Fruit fly (Drosophila melanogaster) whole organism, wandering third instar larva: ENCODE results near the gene aay.

ENCODE experiments used
- Abd-B ChIP-seq: fragments of >200 bp; optimal IDR thresholded peaks from 2 replicates; lab custom pipeline; 2017; ENCODE audit warnings: missing biosample characterization, missing genetic modification characterization
- CG32264 ChIP-seq: fragments of 200-800 bp; sonication (Bioruptor generic); optimal IDR thresholded peaks from 2 replicates; lab custom pipeline; 2016; ENCODE audit warnings: missing biosample characterization, missing genetic modification characterization
- CG9705 ChIP-seq: fragments of 200-800 bp; sonication (Bioruptor generic); optimal IDR thresholded peaks from 2 replicates; lab custom pipeline; 2018; ENCODE audit warnings: missing biosample characterization, mild to moderate bottlenecking, missing genetic modification characterization
- CrebA ChIP-seq: fragments of 200-800 bp; sonication (Bioruptor generic); optimal IDR thresholded peaks from 2 replicates; lab custom pipeline; 2016; ENCODE audit warnings: missing biosample characterization, mild to moderate bottlenecking, missing genetic modification characterization, borderline replicate concordance
- Dfd ChIP-seq: fragments of >200 bp; optimal IDR thresholded peaks from 2 replicates; lab custom pipeline; 2017; ENCODE audit warnings: missing biosample characterization, missing genetic modification characterization
- Dif ChIP-seq: fragments of 200-275, 200-300 bp; sonication (Bioruptor generic); optimal IDR thresholded peaks from 2 replicates; lab custom pipeline; 2018; ENCODE audit warnings: missing biosample characterization, missing genetic modification characterization; ENCODE audit not compliant: partially characterized antibody
- GATAd ChIP-seq: sonication (Bioruptor generic); optimal IDR thresholded peaks from 2 replicates; lab custom pipeline; 2016; ENCODE audit warnings: missing biosample characterization, missing genetic modification characterization
- HLH106 ChIP-seq: fragments of 200-800 bp; optimal IDR thresholded peaks from 3 replicates; lab custom pipeline; 2019; ENCODE audit warnings: missing biosample characterization, mild to moderate bottlenecking, missing genetic modification characterization, moderate library complexity
- Hnf4 ChIP-seq: fragments of 200-800 bp; sonication (Bioruptor generic); optimal IDR thresholded peaks from 2 replicates; lab custom pipeline; 2016; ENCODE audit warnings: missing biosample characterization, mild to moderate bottlenecking, missing genetic modification characterization
- Hr78 ChIP-seq: fragments of >200 bp; optimal IDR thresholded peaks from 2 replicates; lab custom pipeline; 2017; ENCODE audit warnings: missing biosample characterization, missing genetic modification characterization
- Hr83 ChIP-seq: fragments of 200-300 bp; sonication (Bioruptor generic); optimal IDR thresholded peaks from 2 replicates; lab custom pipeline; 2016; ENCODE audit warnings: missing biosample characterization, mild to moderate bottlenecking, missing genetic modification characterization, moderate library complexity; ENCODE audit not compliant: poor library complexity, severe bottlenecking
- Jra ChIP-seq: sonication (Bioruptor generic); optimal IDR thresholded peaks from 2 replicates; lab custom pipeline; 2016; ENCODE audit warnings: missing biosample characterization, missing genetic modification characterization
- Mio ChIP-seq: sonication (Bioruptor generic); optimal IDR thresholded peaks from 2 replicates; lab custom pipeline; 2016; ENCODE audit warnings: missing biosample characterization, missing genetic modification characterization
- Myc ChIP-seq: fragments of >200 bp; optimal IDR thresholded peaks from 2 replicates; lab custom pipeline; 2017
- N ChIP-seq: fragments of >200 bp; optimal IDR thresholded peaks from 2 replicates; lab custom pipeline; 2018; ENCODE audit warnings: missing biosample characterization, missing external identifiers, missing genetic modification characterization
- OdsH ChIP-seq: fragments of 200-800 bp; sonication (Bioruptor generic); optimal IDR thresholded peaks from 2 replicates; lab custom pipeline; 2016; ENCODE audit warnings: missing biosample characterization, mild to moderate bottlenecking, missing genetic modification characterization
- Rel ChIP-seq, 2 experiments: fragments of 200-800 bp; sonication (Bioruptor generic) in 1 of 2; optimal IDR thresholded peaks; 2 replicates in 1 of 2; 3 replicates in 1 of 2; lab custom pipeline; 2016 to 2019; ENCODE audit warnings: mild to moderate bottlenecking in 2 of 2, missing biosample characterization in 2 of 2, missing genetic modification characterization in 2 of 2, moderate library complexity in 1 of 2
- Sp1 ChIP-seq: fragments of 200-800 bp; sonication (Bioruptor generic); optimal IDR thresholded peaks from 3 replicates; lab custom pipeline; 2019; ENCODE audit warnings: missing biosample characterization, mild to moderate bottlenecking, missing genetic modification characterization, moderate library complexity
- Vsx2 ChIP-seq: fragments of 200-300, 225-300 bp; sonication (Bioruptor generic); optimal IDR thresholded peaks from 2 replicates; lab custom pipeline; 2018; ENCODE audit warnings: missing biosample characterization, missing genetic modification characterization; ENCODE audit not compliant: partially characterized antibody
- br ChIP-seq: fragments of 200-800 bp; sonication (Bioruptor generic); optimal IDR thresholded peaks from 2 replicates; lab custom pipeline; 2016; ENCODE audit warnings: missing biosample characterization, missing genetic modification characterization
- brk ChIP-seq: fragments of 200-800 bp; sonication (Bioruptor generic); optimal IDR thresholded peaks from 2 replicates; lab custom pipeline; 2016; ENCODE audit warnings: missing biosample characterization, mild to moderate bottlenecking, missing genetic modification characterization
- dl ChIP-seq, 2 experiments: fragments of 175-275, 200-275 bp in 1 of 2; fragments of 200-275 bp in 1 of 2; sonication (Bioruptor generic); optimal IDR thresholded peaks; lab custom pipeline; 2018; ENCODE audit warnings: mild to moderate bottlenecking in 2 of 2, missing biosample characterization in 2 of 2, missing genetic modification characterization in 2 of 2, moderate library complexity in 2 of 2; ENCODE audit not compliant: partially characterized antibody in 2 of 2, insufficient read depth in 1 of 2
- dmrt93B ChIP-seq: fragments of 200-800 bp; sonication (Bioruptor generic); optimal IDR thresholded peaks from 2 replicates; lab custom pipeline; 2018; ENCODE audit warnings: missing biosample characterization, mild to moderate bottlenecking, missing genetic modification characterization
- dsf ChIP-seq: sonication (Bioruptor generic); optimal IDR thresholded peaks from 2 replicates; lab custom pipeline; 2016; ENCODE audit warnings: missing biosample characterization, missing genetic modification characterization, borderline replicate concordance
- ey ChIP-seq: fragments of 200-800 bp; sonication (Bioruptor generic); optimal IDR thresholded peaks from 2 replicates; lab custom pipeline; 2016; ENCODE audit warnings: missing biosample characterization, missing genetic modification characterization
- foxo ChIP-seq, 2 experiments: fragments of 200-800 bp; sonication (Bioruptor generic); optimal IDR thresholded peaks; 2 replicates in 1 of 2; 3 replicates in 1 of 2; lab custom pipeline; 2016 to 2017; ENCODE audit warnings: missing biosample characterization in 2 of 2, missing genetic modification characterization in 2 of 2
- fru ChIP-seq: fragments of 200-800 bp; sonication (Bioruptor generic); optimal IDR thresholded peaks from 3 replicates; lab custom pipeline; 2016; ENCODE audit warnings: missing biosample characterization, mild to moderate bottlenecking, missing genetic modification characterization
- h ChIP-seq: fragments of 200-800 bp; sonication (Bioruptor generic); optimal IDR thresholded peaks from 3 replicates; lab custom pipeline; 2016; ENCODE audit warnings: missing biosample characterization, mild to moderate bottlenecking, missing genetic modification characterization
- jim ChIP-seq: fragments of 175-275, 200-325 bp; sonication (Bioruptor generic); optimal IDR thresholded peaks from 2 replicates; lab custom pipeline; 2016; ENCODE audit warnings: missing biosample characterization, mild to moderate bottlenecking, missing genetic modification characterization
- lola ChIP-seq: fragments of >200 bp; optimal IDR thresholded peaks from 2 replicates; lab custom pipeline; 2017; ENCODE audit warnings: missing biosample characterization, missing genetic modification characterization
- pan ChIP-seq: fragments of >200 bp; optimal IDR thresholded peaks from 2 replicates; lab custom pipeline; 2017
- psq ChIP-seq: fragments of 200-800 bp; sonication (Bioruptor generic); optimal IDR thresholded peaks from 3 replicates; lab custom pipeline; 2017; ENCODE audit warnings: missing biosample characterization, mild to moderate bottlenecking, missing genetic modification characterization, moderate library complexity
- rgr ChIP-seq: fragments of 200-800 bp; sonication (Bioruptor generic); optimal IDR thresholded peaks from 3 replicates; lab custom pipeline; 2016; ENCODE audit warnings: missing biosample characterization, mild to moderate bottlenecking, missing genetic modification characterization
- sage ChIP-seq: fragments of 200-800 bp; sonication (Bioruptor generic); optimal IDR thresholded peaks from 2 replicates; lab custom pipeline; 2016; ENCODE audit warnings: missing biosample characterization, mild to moderate bottlenecking, missing genetic modification characterization
- sv ChIP-seq: fragments of 200-800 bp; sonication (Bioruptor generic); optimal IDR thresholded peaks from 3 replicates; lab custom pipeline; 2016; ENCODE audit warnings: missing biosample characterization, missing genetic modification characterization
- tai ChIP-seq: sonication (Bioruptor generic); optimal IDR thresholded peaks from 2 replicates; lab custom pipeline; 2016; ENCODE audit warnings: missing biosample characterization, missing genetic modification characterization
- usp ChIP-seq: fragments of >200 bp; optimal IDR thresholded peaks from 2 replicates; lab custom pipeline; 2017; ENCODE audit warnings: missing biosample characterization, missing genetic modification characterization
- woc ChIP-seq: sonication (Bioruptor generic); optimal IDR thresholded peaks from 2 replicates; lab custom pipeline; 2016; ENCODE audit warnings: missing biosample characterization, mild to moderate bottlenecking, missing genetic modification characterization

The aay gene

dm6 chr3L:9422636-9423419 lies at the start of gene aay:
Gene aay, plus strand, starts transcription at chr3L:9423253.
- peak; percentile 99 for TF ChIP-seq h (GFP tag; lab: Kevin White, UChicago)
- TF ChIP-seq lola (GFP tag; lab: Kevin White, UChicago), result no peak
- no peak for TF ChIP-seq usp (GFP tag; lab: Kevin White, UChicago)
- TF ChIP-seq dl (GFP tag; optimal IDR thresholded peaks at IDR 0.05; lab: Kevin White, UChicago; ENCODE audit: insufficient read depth in 1 of 2, partially characterized antibody in 2 of 2), result no peak
- peak; percentile 90 for TF ChIP-seq GATAd (GFP tag; lab: Kevin White, UChicago)
- TF ChIP-seq Myc (lab: Kevin White, UChicago), result no peak
- TF ChIP-seq OdsH (GFP tag; lab: Kevin White, UChicago), result peak; percentile 98
- TF ChIP-seq Vsx2 (GFP tag; lab: Kevin White, UChicago), result no peak
- no peak for TF ChIP-seq Hr78 (GFP tag; lab: Kevin White, UChicago)
- no peak for TF ChIP-seq CrebA (GFP tag; lab: Kevin White, UChicago)
- peak; percentile 98 for TF ChIP-seq CG32264
- TF ChIP-seq N, result no peak
- peak; percentile 99 for TF ChIP-seq br (GFP tag; lab: Kevin White, UChicago)
- peak; percentile 99 for TF ChIP-seq rgr (GFP tag; lab: Kevin White, UChicago)
- peak; percentile 97 for TF ChIP-seq sage (GFP tag; lab: Kevin White, UChicago)
- TF ChIP-seq Dfd, result peak; percentile 94
- peak; percentile 95 for TF ChIP-seq CG9705 (GFP tag; lab: Kevin White, UChicago)
- peak; percentile 96 for TF ChIP-seq Hnf4 (GFP tag; lab: Kevin White, UChicago)
- no peak for TF ChIP-seq Dif (GFP tag; lab: Kevin White, UChicago)
- TF ChIP-seq dsf (GFP tag; lab: Kevin White, UChicago), result peak; percentile 93
- peak; percentile 92 for TF ChIP-seq tai (GFP tag; lab: Kevin White, UChicago)
- TF ChIP-seq Hr83 (GFP tag; lab: Kevin White, UChicago), result no peak
- peak; percentile 94 to 99 for TF ChIP-seq foxo (GFP tag; optimal IDR thresholded peaks at IDR 0.05; lab: Kevin White, UChicago)
- no peak for TF ChIP-seq jim
- TF ChIP-seq psq (GFP tag; lab: Kevin White, UChicago), result peak; percentile 97
- peak; percentile 98 for TF ChIP-seq HLH106
- TF ChIP-seq fru (GFP tag; lab: Kevin White, UChicago), result peak; percentile 99
- peak; percentile 98 for TF ChIP-seq Sp1 (GFP tag; lab: Kevin White, UChicago)
- peak; percentile 97 for TF ChIP-seq Jra (GFP tag; lab: Kevin White, UChicago)
- TF ChIP-seq woc (GFP tag; lab: Kevin White, UChicago), result peak; percentile 95
- peak; percentile 76 for TF ChIP-seq Mio (GFP tag; lab: Kevin White, UChicago)
- peak; percentile 98 for TF ChIP-seq sv (GFP tag; lab: Kevin White, UChicago)
- TF ChIP-seq dmrt93B (GFP tag; lab: Kevin White, UChicago), result peak; percentile 95
- TF ChIP-seq brk, result peak; percentile 95
- TF ChIP-seq Rel (GFP tag; optimal IDR thresholded peaks at IDR 0.05; lab: Kevin White, UChicago), result peak; percentile 96
- TF ChIP-seq Rel (tag; optimal IDR thresholded peaks at IDR 0.05; lab: Kevin White, UChicago), result peak; percentile 82
- no peak for TF ChIP-seq pan
- peak; percentile 98 for TF ChIP-seq ey
- no peak for TF ChIP-seq Abd-B

dm6 chr3L:9373374-9374004 lies 49.6 kb upstream of the aay start:
- TF ChIP-seq Sp1 (GFP tag; lab: Kevin White, UChicago) (peak; percentile 80), CG32264 (no peak), CrebA (GFP tag; lab: Kevin White, UChicago) (no peak), dl (GFP tag; optimal IDR thresholded peaks at IDR 0.05; lab: Kevin White, UChicago; ENCODE audit: insufficient read depth in 1 of 2, partially characterized antibody in 2 of 2) (peak; percentile 87 to 90), psq (GFP tag; lab: Kevin White, UChicago) (peak; percentile 47), N (no peak), CG9705 (GFP tag; lab: Kevin White, UChicago) (peak; percentile 51), lola (GFP tag; lab: Kevin White, UChicago) (no peak), dsf (GFP tag; lab: Kevin White, UChicago) (no peak), usp (GFP tag; lab: Kevin White, UChicago) (no peak), Hr83 (GFP tag; lab: Kevin White, UChicago) (peak; percentile 75), rgr (GFP tag; lab: Kevin White, UChicago) (peak; percentile 82), br (GFP tag; lab: Kevin White, UChicago) (peak; percentile 40), foxo (GFP tag; optimal IDR thresholded peaks at IDR 0.05; lab: Kevin White, UChicago) (peak in 1 of 2 experiments; percentile 83), Abd-B (no peak), dmrt93B (GFP tag; lab: Kevin White, UChicago) (peak; percentile 36), Mio (GFP tag; lab: Kevin White, UChicago) (no peak), Hr78 (GFP tag; lab: Kevin White, UChicago) (no peak), fru (GFP tag; lab: Kevin White, UChicago) (peak; percentile 68), Dif (GFP tag; lab: Kevin White, UChicago) (peak; percentile 96), Hnf4 (GFP tag; lab: Kevin White, UChicago) (peak; percentile 63), brk (peak; percentile 63), jim (no peak), HLH106 (peak; percentile 47), tai (GFP tag; lab: Kevin White, UChicago) (no peak), Vsx2 (GFP tag; lab: Kevin White, UChicago) (no peak), Rel (GFP tag; optimal IDR thresholded peaks at IDR 0.05; lab: Kevin White, UChicago) (no peak), Rel (tag; optimal IDR thresholded peaks at IDR 0.05; lab: Kevin White, UChicago) (peak; percentile 21), Jra (GFP tag; lab: Kevin White, UChicago) (peak; percentile 37), ey (peak; percentile 50), GATAd (GFP tag; lab: Kevin White, UChicago) (no peak), OdsH (GFP tag; lab: Kevin White, UChicago) (peak; percentile 72), Dfd (no peak), h (GFP tag; lab: Kevin White, UChicago) (peak; percentile 77), Myc (lab: Kevin White, UChicago) (no peak), sage (GFP tag; lab: Kevin White, UChicago) (peak; percentile 57)
